Fruit fly (Drosophila melanogaster) whole organism, wandering third instar larva: ENCODE results near the gene CG31848.

Source experiments
- Mio ChIP-seq: sonication (Bioruptor generic); optimal IDR thresholded peaks from 2 replicates; lab custom pipeline; 2016; ENCODE audit warnings: missing biosample characterization, missing genetic modification characterization
- Myc ChIP-seq: fragments of >200 bp; optimal IDR thresholded peaks from 2 replicates; lab custom pipeline; 2017
- brk ChIP-seq: fragments of 200-800 bp; sonication (Bioruptor generic); optimal IDR thresholded peaks from 2 replicates; lab custom pipeline; 2016; ENCODE audit warnings: missing biosample characterization, mild to moderate bottlenecking, missing genetic modification characterization
- lola ChIP-seq: fragments of >200 bp; optimal IDR thresholded peaks from 2 replicates; lab custom pipeline; 2017; ENCODE audit warnings: missing biosample characterization, missing genetic modification characterization
- sage ChIP-seq: fragments of 200-800 bp; sonication (Bioruptor generic); optimal IDR thresholded peaks from 2 replicates; lab custom pipeline; 2016; ENCODE audit warnings: missing biosample characterization, mild to moderate bottlenecking, missing genetic modification characterization
- usp ChIP-seq: fragments of >200 bp; optimal IDR thresholded peaks from 2 replicates; lab custom pipeline; 2017; ENCODE audit warnings: missing biosample characterization, missing genetic modification characterization

- no peak for TF ChIP-seq lola (GFP tag; lab: Kevin White, UChicago)
- no peak for TF ChIP-seq Mio (GFP tag; lab: Kevin White, UChicago)
- no peak for TF ChIP-seq sage (GFP tag; lab: Kevin White, UChicago)
- TF ChIP-seq Myc: no peak
- TF ChIP-seq usp (GFP tag; lab: Kevin White, UChicago): no peak
- no peak for TF ChIP-seq brk (GFP tag; lab: Kevin White, UChicago)
Observed at dm6 chr2L:13227242-13227641, 38.4 kb downstream of the CG31848 start, which contains the start of gene CG16813.
